Worm (Caenorhabditis elegans): ENCODE data around the gene col-41.

ce11 chrX:15132073-15132472, 44.2 kb downstream of the col-41 start:
- TF ChIP-seq ama-1 (optimal IDR thresholded peaks at IDR 0.05), result no peak
- TF ChIP-seq scrt-1 (GFP tag; IDR thresholded peaks at IDR 0.05), result no peak
- TF ChIP-seq B0310.2 (tag; optimal IDR thresholded peaks at IDR 0.05), result no peak

Measured in whole organism, early embryonic.